Worm (Caenorhabditis elegans) whole organism, L1 larva: ENCODE data around the gene C56G2.9.

ENCODE experiments used
- aly-2 ChIP-seq: fragments of 150-350 bp; optimal IDR thresholded peaks from 2 replicates; lab custom pipeline; 2014; ENCODE audit warnings: missing biosample characterization, missing genetic modification characterization
- ama-1 ChIP-seq: fragments of 150-350 bp; optimal IDR thresholded peaks from 2 replicates; lab custom pipeline; 2014
- ceh-63 ChIP-seq: fragments of 200-800 bp; sonication (Bioruptor generic); optimal IDR thresholded peaks from 2 replicates; lab custom pipeline; 2018; ENCODE audit warnings: mild to moderate bottlenecking, missing genetic modification characterization, missing compliant biosample characterization
- ceh-82 ChIP-seq, 3 experiments: fragments of 150-350 bp in 1 of 3; sonication (generic microtip) in 2 of 3; optimal IDR thresholded peaks; 2 replicates each; lab custom pipeline; 2014 to 2017; ENCODE audit warnings: missing biosample characterization in 3 of 3, missing genetic modification characterization in 3 of 3
- elt-3 ChIP-seq, 6 experiments: fragments of 150-350 bp in 1 of 6; sonication (generic microtip); optimal IDR thresholded peaks; 2 replicates each; lab custom pipeline; 2017 to 2018; ENCODE audit warnings: missing biosample characterization in 6 of 6, missing genetic modification characterization in 6 of 6, inconsistent platforms in 1 of 6
- lin-13 ChIP-seq: fragments of 150-350 bp; optimal IDR thresholded peaks from 2 replicates; lab custom pipeline; 2014; ENCODE audit warnings: missing biosample characterization, missing genetic modification reagents, missing genetic modification characterization
- mdl-1 ChIP-seq, 2 experiments: fragments of 150-350 bp; optimal IDR thresholded peaks; 2 replicates each; lab custom pipeline; 2014 to 2017; ENCODE audit warnings: missing biosample characterization in 2 of 2, missing genetic modification characterization in 2 of 2, inconsistent platforms in 1 of 2
- nhr-11 ChIP-seq: fragments of 150-350 bp; optimal IDR thresholded peaks from 2 replicates; lab custom pipeline; 2014; ENCODE audit warnings: missing biosample characterization, missing genetic modification characterization
- nhr-12 ChIP-seq: sonication (generic microtip); optimal IDR thresholded peaks from 2 replicates; lab custom pipeline; 2017; ENCODE audit warnings: missing biosample characterization, missing genetic modification characterization
- nhr-76 ChIP-seq: sonication (generic microtip); optimal IDR thresholded peaks from 2 replicates; lab custom pipeline; 2017; ENCODE audit warnings: missing biosample characterization, missing genetic modification characterization
- snpc-4 ChIP-seq: fragments of 150-350 bp; optimal IDR thresholded peaks from 2 replicates; lab custom pipeline; 2014; ENCODE audit warnings: missing biosample characterization, missing genetic modification characterization
- sptf-1 ChIP-seq: fragments of 150-350 bp; optimal IDR thresholded peaks from 2 replicates; lab custom pipeline; 2014; ENCODE audit warnings: missing biosample characterization, missing genetic modification characterization
- tlp-1 ChIP-seq: fragments of 150-350 bp; optimal IDR thresholded peaks from 2 replicates; lab custom pipeline; 2014; ENCODE audit warnings: missing biosample characterization, missing genetic modification characterization
- zag-1 ChIP-seq: fragments of 150-350 bp; optimal IDR thresholded peaks from 2 replicates; lab custom pipeline; 2014; ENCODE audit warnings: missing biosample characterization, missing genetic modification characterization

ce11 chrIII:6359171-6359854, 16.2 kb upstream of the C56G2.9 start:
- TF ChIP-seq lin-13 (no peak), ceh-82 (tag; optimal IDR thresholded peaks at IDR 0.05; lab: Kevin White, UChicago) (no peak), nhr-76 (tag; lab: Kevin White, UChicago) (no peak), zag-1 (no peak), nhr-11 (tag; lab: Kevin White, UChicago) (no peak), snpc-4 (tag; lab: Kevin White, UChicago) (no peak), ama-1 (lab: Kevin White, UChicago) (no peak), tlp-1 (tag; lab: Kevin White, UChicago) (no peak), aly-2 (tag; lab: Kevin White, UChicago) (no peak), nhr-12 (tag; lab: Kevin White, UChicago) (no peak), ceh-63 (GFP tag; lab: Kevin White, UChicago) (no peak), sptf-1 (tag; lab: Kevin White, UChicago) (no peak), elt-3 (tag; optimal IDR thresholded peaks at IDR 0.05; lab: Kevin White, UChicago) (no peak), mdl-1 (tag; optimal IDR thresholded peaks at IDR 0.05; lab: Kevin White, UChicago) (peak in 1 of 2 experiments; percentile 16)
